Worm (Caenorhabditis elegans): ENCODE measurements around the gene ZC132.3.
"Not testable (repeated sequence)": the region's sequence is repeated elsewhere in the genome, so short reads cannot be mapped to it uniquely, and the experiment has no call there.

- TF ChIP-seq cog-1 (tag; optimal IDR thresholded peaks at IDR 0.05); ztf-23 (GFP tag; IDR thresholded peaks at IDR 0.05); ref-1 (GFP tag; conservative IDR thresholded peaks at IDR 0.05); med-1 (GFP tag; optimal IDR thresholded peaks at IDR 0.05; ENCODE audit: insufficient read depth); flt-1 (GFP tag; IDR thresholded peaks at IDR 0.05): not testable (repeated sequence)
Measured at ce11 chrV:4284737-4285136, 14.9 kb downstream of the ZC132.3 start, which contains the start of gene srt-19.
